Worm (Caenorhabditis elegans) whole organism, L4/young adult: ENCODE results near the gene tbb-2.

Source experiments
- W03F9.2 ChIP-seq: fragments of 150-350 bp; optimal IDR thresholded peaks from 2 replicates; lab custom pipeline; 2014; ENCODE audit warnings: missing biosample characterization, missing genetic modification characterization
- dao-5 ChIP-seq: sonication (generic microtip); optimal IDR thresholded peaks from 2 replicates; lab custom pipeline; 2016; ENCODE audit warnings: missing genotype, missing genetic modification characterization, moderate library complexity, missing compliant biosample characterization
- him-1 ChIP-seq: sonication (generic microtip); optimal IDR thresholded peaks from 2 replicates; lab custom pipeline; 2016; ENCODE audit warnings: missing genotype, missing genetic modification reagents, missing genetic modification characterization, missing compliant biosample characterization

ce11 chrIII:4019801-4020200 lies 2.4 kb upstream of the tbb-2 start, which contains the start of gene snpc-3.4:
- peak; percentile 76 for TF ChIP-seq W03F9.2 (tag; lab: Kevin White, UChicago)
- TF ChIP-seq him-1 (tag; lab: Kevin White, UChicago) = peak; percentile 50
- no peak for TF ChIP-seq dao-5 (tag; lab: Kevin White, UChicago)
